Fruit fly (Drosophila melanogaster) whole organism, embryonic: Measurements from ENCODE around the gene CG7945.
A peak's percentile ranks its signal among the peaks of the same experiment; 100 is the strongest.

Experiments used
- Asciz ChIP-seq: fragments of 200-800 bp; sonication (Bioruptor generic); optimal IDR thresholded peaks from 2 replicates; lab custom pipeline; 2017; ENCODE audit warnings: missing biosample characterization, mild to moderate bottlenecking, missing genetic modification characterization, missing genetic modification reagents
- Bdp1 ChIP-seq: fragments of 200-800 bp; sonication (Bioruptor generic); optimal IDR thresholded peaks from 3 replicates; lab custom pipeline; 2016; ENCODE audit warnings: missing biosample characterization, missing genetic modification characterization
- Bgb ChIP-seq: fragments of 200-800 bp; sonication (Bioruptor generic); IDR thresholded peaks from 2 replicates; pipeline ENCODE4 v1.3.6; 2022; ENCODE audit warnings: missing biosample characterization, missing genetic modification characterization; ENCODE audit not compliant: partially characterized antibody
- CG10209 ChIP-seq: fragments of 200-800 bp; sonication (Bioruptor generic); optimal IDR thresholded peaks from 3 replicates; lab custom pipeline; 2017; ENCODE audit warnings: missing biosample characterization, mild to moderate bottlenecking, missing genetic modification characterization, missing genetic modification reagents
- CG11398 ChIP-seq: fragments of 200-800 bp; sonication (Bioruptor generic); optimal IDR thresholded peaks from 2 replicates; lab custom pipeline; 2016; ENCODE audit warnings: missing biosample characterization, missing genetic modification characterization
- CG11456 ChIP-seq: fragments of 200-800 bp; sonication (Bioruptor generic); IDR thresholded peaks from 3 replicates; pipeline ENCODE4 v1.3.6; 2022; ENCODE audit warnings: missing biosample characterization, missing genetic modification characterization
- CG11695 ChIP-seq: fragments of 200-800 bp; sonication (Bioruptor generic); IDR thresholded peaks from 3 replicates; pipeline ENCODE4 v1.3.6; 2022; ENCODE audit warnings: missing biosample characterization, missing genetic modification characterization
- CG12299 ChIP-seq: fragments of 200-800 bp; sonication (Bioruptor generic); optimal IDR thresholded peaks from 2 replicates; lab custom pipeline; 2018; ENCODE audit warnings: missing biosample characterization, mild to moderate bottlenecking, missing genetic modification characterization
- CG13424 ChIP-seq: fragments of 200-800 bp; sonication (Bioruptor generic); optimal IDR thresholded peaks from 2 replicates; lab custom pipeline; 2019; ENCODE audit warnings: missing biosample characterization, mild to moderate bottlenecking, missing genetic modification characterization, moderate library complexity
- CG14860 ChIP-seq: fragments of 200-800 bp; sonication (Bioruptor generic); IDR thresholded peaks from 3 replicates; pipeline ENCODE4 v1.3.6; 2022; ENCODE audit warnings: missing biosample characterization, missing genetic modification characterization; ENCODE audit not compliant: partially characterized antibody
- CG15479 ChIP-seq: fragments of 200-800 bp; sonication (Bioruptor generic); optimal IDR thresholded peaks from 3 replicates; lab custom pipeline; 2019; ENCODE audit warnings: missing biosample characterization, mild to moderate bottlenecking, missing genetic modification characterization, moderate library complexity
- CG15514 ChIP-seq: fragments of 200-800 bp; sonication (Bioruptor generic); optimal IDR thresholded peaks from 3 replicates; lab custom pipeline; 2017; ENCODE audit warnings: missing biosample characterization, missing genetic modification characterization, mild to moderate bottlenecking, moderate library complexity, missing genetic modification reagents
- CG1603 ChIP-seq: fragments of 200-800 bp; sonication (Bioruptor generic); optimal IDR thresholded peaks from 2 replicates; lab custom pipeline; 2019; ENCODE audit warnings: missing biosample characterization, mild to moderate bottlenecking, missing genetic modification characterization, moderate library complexity
- CG16779 ChIP-seq: fragments of 200-800 bp; sonication (Bioruptor generic); IDR thresholded peaks from 2 replicates; pipeline ENCODE4 v1.3.6; 2022; ENCODE audit warnings: missing biosample characterization, missing genetic modification characterization
- CG16813 ChIP-seq: fragments of 200-800 bp; sonication (Bioruptor generic); IDR thresholded peaks from 3 replicates; pipeline ENCODE4 v1.3.6; 2022; ENCODE audit warnings: missing biosample characterization, missing genetic modification characterization; ENCODE audit not compliant: partially characterized antibody
- CG2678 ChIP-seq: fragments of 200-800 bp; sonication (Bioruptor generic); optimal IDR thresholded peaks from 3 replicates; lab custom pipeline; 2019; ENCODE audit warnings: missing biosample characterization, mild to moderate bottlenecking, missing genetic modification characterization, moderate library complexity
- CG30403 ChIP-seq: fragments of 200-800 bp; sonication (Bioruptor generic); optimal IDR thresholded peaks from 3 replicates; lab custom pipeline; 2016; ENCODE audit warnings: missing biosample characterization, missing genetic modification characterization
- CG31365 ChIP-seq: fragments of 200-800 bp; sonication (Bioruptor generic); optimal IDR thresholded peaks from 2 replicates; lab custom pipeline; 2018; ENCODE audit warnings: missing biosample characterization, mild to moderate bottlenecking, missing genetic modification characterization
- CG3163 ChIP-seq: fragments of 200-800 bp; sonication (Bioruptor generic); optimal IDR thresholded peaks from 3 replicates; lab custom pipeline; 2016; ENCODE audit warnings: missing biosample characterization, missing genetic modification characterization
- CG34224 ChIP-seq: fragments of 200-800 bp; sonication (Bioruptor generic); IDR thresholded peaks from 3 replicates; pipeline ENCODE4 v1.3.6; 2022; ENCODE audit warnings: missing biosample characterization, missing genetic modification characterization; ENCODE audit not compliant: partially characterized antibody
- CG34376 ChIP-seq: fragments of 200-800 bp; sonication (Bioruptor generic); optimal IDR thresholded peaks from 2 replicates; lab custom pipeline; 2018; ENCODE audit warnings: missing biosample characterization, mild to moderate bottlenecking, missing genetic modification characterization
- CG7963 ChIP-seq: fragments of 200-800 bp; sonication (Bioruptor generic); IDR thresholded peaks from 3 replicates; pipeline ENCODE4 v1.3.6; 2022; ENCODE audit warnings: missing biosample characterization, missing genetic modification characterization; ENCODE audit not compliant: partially characterized antibody
- CHES-1-like ChIP-seq: fragments of 200-800 bp; sonication (Bioruptor generic); optimal IDR thresholded peaks from 2 replicates; lab custom pipeline; 2016; ENCODE audit warnings: missing biosample characterization, missing genetic modification characterization
- Camta ChIP-seq: fragments of 200-800 bp; sonication (Bioruptor generic); optimal IDR thresholded peaks from 2 replicates; lab custom pipeline; 2016; ENCODE audit warnings: missing biosample characterization, missing genetic modification characterization
- D19A ChIP-seq: fragments of 200-800 bp; optimal IDR thresholded peaks from 3 replicates; lab custom pipeline; 2019; ENCODE audit warnings: missing biosample characterization, mild to moderate bottlenecking, missing genetic modification characterization, moderate library complexity
- Doc3 ChIP-seq: fragments of 200-800 bp; sonication (Bioruptor generic); IDR thresholded peaks from 3 replicates; pipeline ENCODE4 v1.3.6; 2022; ENCODE audit warnings: missing biosample characterization, missing genetic modification characterization; ENCODE audit not compliant: partially characterized antibody
- Drgx ChIP-seq: fragments of 200-800 bp; sonication (Bioruptor generic); IDR thresholded peaks from 2 replicates; pipeline ENCODE4 v1.3.6; 2022; ENCODE audit warnings: missing biosample characterization, missing genetic modification characterization
- Ets97D ChIP-seq: fragments of 200-800 bp; sonication (Bioruptor generic); optimal IDR thresholded peaks from 3 replicates; lab custom pipeline; 2016; ENCODE audit warnings: missing biosample characterization, missing genetic modification characterization
- MBD-R2 ChIP-seq: fragments of 200-800 bp; sonication (Bioruptor generic); IDR thresholded peaks from 2 replicates; pipeline ENCODE4 v1.3.6; 2022; ENCODE audit warnings: missing biosample characterization, missing genetic modification characterization
- Oaz ChIP-seq: fragments of 200-800 bp; sonication (Bioruptor generic); IDR thresholded peaks from 2 replicates; pipeline ENCODE4 v1.3.6; 2022; ENCODE audit warnings: missing biosample characterization, missing genetic modification characterization
- Pdp1 ChIP-seq, 2 experiments: fragments of 200-800 bp; sonication (Bioruptor generic); optimal IDR thresholded peaks; 3 replicates each; lab custom pipeline; 2016; ENCODE audit warnings: missing biosample characterization in 2 of 2, missing genetic modification characterization in 2 of 2, mild to moderate bottlenecking in 1 of 2, moderate library complexity in 1 of 2
- Trl ChIP-seq, 3 experiments: fragments of >200 bp in 2 of 3; fragments of 200-800 bp in 1 of 3; sonication (Bioruptor generic) in 1 of 3; optimal IDR thresholded peaks; 2 replicates in 1 of 3; 3 replicates in 2 of 3; lab custom pipeline; 2016 to 2017; ENCODE audit warnings: missing biosample characterization in 1 of 3, missing genetic modification characterization in 1 of 3
- Xrp1 ChIP-seq: fragments of 200-800 bp; sonication (Bioruptor generic); IDR thresholded peaks from 2 replicates; pipeline ENCODE4 v1.3.6; 2022; ENCODE audit warnings: missing biosample characterization, missing genetic modification characterization
- amos ChIP-seq: fragments of 200-800 bp; sonication (Bioruptor generic); IDR thresholded peaks from 2 replicates; pipeline ENCODE4 v1.3.6; 2022; ENCODE audit warnings: missing biosample characterization, missing genetic modification characterization; ENCODE audit not compliant: partially characterized antibody
- bcd ChIP-seq: fragments of 200-800 bp; sonication (Bioruptor generic); optimal IDR thresholded peaks from 2 replicates; lab custom pipeline; 2017; ENCODE audit warnings: missing biosample characterization, mild to moderate bottlenecking, missing genetic modification characterization
- chinmo ChIP-seq: fragments of 200-800 bp; sonication (Bioruptor generic); IDR thresholded peaks from 4 replicates; pipeline ENCODE4 v1.3.6; 2022; ENCODE audit warnings: missing biosample characterization, missing genetic modification characterization; ENCODE audit not compliant: partially characterized antibody
- crc ChIP-seq: fragments of 200-800 bp; sonication (Bioruptor generic); optimal IDR thresholded peaks from 2 replicates; lab custom pipeline; 2016; ENCODE audit warnings: missing biosample characterization, missing genetic modification characterization
- da ChIP-seq: fragments of 200-800 bp; sonication (Bioruptor generic); optimal IDR thresholded peaks from 2 replicates; lab custom pipeline; 2016; ENCODE audit warnings: missing biosample characterization, missing genetic modification characterization
- fu2 ChIP-seq: fragments of 200-800 bp; sonication (Bioruptor generic); optimal IDR thresholded peaks from 2 replicates; lab custom pipeline; 2016; ENCODE audit warnings: missing biosample characterization, missing genetic modification characterization
- gcm ChIP-seq: fragments of 200-800 bp; sonication (Bioruptor generic); optimal IDR thresholded peaks from 2 replicates; lab custom pipeline; 2019; ENCODE audit warnings: missing biosample characterization, mild to moderate bottlenecking, missing genetic modification characterization, moderate library complexity
- knrl ChIP-seq: fragments of 200-800 bp; sonication (Bioruptor generic); IDR thresholded peaks from 3 replicates; pipeline ENCODE4 v1.3.6; 2022; ENCODE audit warnings: missing biosample characterization, missing genetic modification characterization; ENCODE audit not compliant: partially characterized antibody
- mirr ChIP-seq: fragments of 200-800 bp; sonication (Bioruptor generic); optimal IDR thresholded peaks from 3 replicates; lab custom pipeline; 2018; ENCODE audit warnings: missing biosample characterization, mild to moderate bottlenecking, missing genetic modification characterization
- sc ChIP-seq, 3 experiments: fragments of >200 bp in 2 of 3; fragments of 200-800 bp in 1 of 3; sonication (Bioruptor generic) in 1 of 3; optimal IDR thresholded peaks; 2 replicates in 2 of 3; 3 replicates in 1 of 3; lab custom pipeline; 2017; ENCODE audit warnings: mild to moderate bottlenecking in 1 of 3, missing biosample characterization in 1 of 3, missing genetic modification characterization in 1 of 3, missing genetic modification reagents in 1 of 3
- slou ChIP-seq: fragments of 200-800 bp; sonication (Bioruptor generic); optimal IDR thresholded peaks from 3 replicates; lab custom pipeline; 2016; ENCODE audit warnings: missing biosample characterization, missing genetic modification characterization
- tin ChIP-seq: fragments of 200-800 bp; sonication (Bioruptor generic); optimal IDR thresholded peaks from 3 replicates; lab custom pipeline; 2016; ENCODE audit warnings: missing biosample characterization, missing genetic modification characterization
- unc-4 ChIP-seq: fragments of 200-800 bp; sonication (Bioruptor generic); IDR thresholded peaks from 2 replicates; pipeline ENCODE4 v1.3.6; 2022; ENCODE audit warnings: missing biosample characterization, missing genetic modification characterization; ENCODE audit not compliant: partially characterized antibody

The CG7945 gene

DNA sequence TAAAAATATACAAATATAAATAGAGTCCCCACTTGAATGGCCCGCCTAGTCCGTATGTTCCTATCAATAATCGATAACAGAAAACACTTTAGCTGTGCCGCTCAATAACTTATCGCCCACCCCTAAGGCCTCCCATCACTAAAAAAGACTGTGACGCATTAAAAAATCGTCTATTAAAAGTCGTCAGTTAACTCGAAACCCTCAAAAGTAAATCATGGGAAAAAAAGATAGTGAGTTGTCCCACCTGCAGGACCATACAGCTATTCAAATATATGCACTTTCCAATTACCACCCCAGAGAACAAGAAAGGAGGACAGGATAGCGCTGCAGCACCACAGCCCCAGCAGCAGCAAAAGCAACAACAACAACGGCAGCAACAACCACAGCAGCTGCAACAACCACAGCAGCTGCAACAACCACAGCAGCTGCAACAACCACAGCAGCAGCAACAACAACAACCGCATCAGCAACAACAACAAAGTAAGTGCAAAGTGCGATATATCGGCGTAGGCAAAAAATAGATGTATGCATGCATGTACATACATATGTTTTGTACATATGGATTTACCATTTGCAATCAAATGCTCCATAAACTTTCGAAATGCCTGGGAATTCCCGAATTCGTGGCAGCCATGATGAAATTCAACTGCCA, 30.2 kb upstream of the CG7945 start, which contains the start of gene AGO2 (continued):
- TF ChIP-seq CG2678 (no peak), Bdp1 (no peak), tin (GFP tag; lab: Kevin White, UChicago) (peak; percentile 4), Trl (optimal IDR thresholded peaks at IDR 0.05; lab: Kevin White, UChicago) (no peak), Trl (GFP tag; optimal IDR thresholded peaks at IDR 0.05; lab: Kevin White, UChicago) (no peak), knrl (GFP tag; lab: Robert Waterston, UW) (peak; percentile 52; the same call in 2 of the 3 replicates), CG14860 (GFP tag; lab: Robert Waterston, UW) (peak; percentile 59; the same call in 2 of the 3 replicates), Asciz (GFP tag; lab: Kevin White, UChicago) (peak; percentile 23), Drgx (peak; percentile 89), CG12299 (peak; percentile 24), D19A (tag; lab: Kevin White, UChicago) (no peak), CG15514 (GFP tag; lab: Kevin White, UChicago) (peak; percentile 66), CHES-1-like (GFP tag; lab: Kevin White, UChicago) (peak; percentile 54), unc-4 (GFP tag; lab: Robert Waterston, UW) (peak; percentile 58), Bgb (GFP tag; lab: Robert Waterston, UW) (peak; percentile 82), MBD-R2 (GFP tag; lab: Robert Waterston, UW) (peak; percentile 24; the same call in 1 of the 2 replicates), Oaz (GFP tag; lab: Robert Waterston, UW) (no peak), CG31365 (tag; lab: Kevin White, UChicago) (peak; percentile 3), CG11398 (GFP tag; lab: Kevin White, UChicago) (peak; percentile 8), sc (optimal IDR thresholded peaks at IDR 0.05; lab: Kevin White, UChicago) (no peak), sc (GFP tag; optimal IDR thresholded peaks at IDR 0.05; lab: Kevin White, UChicago) (no peak), CG13424 (tag; lab: Kevin White, UChicago) (peak; percentile 8), crc (no peak), CG34224 (GFP tag; lab: Robert Waterston, UW) (peak; percentile 83), CG11456 (GFP tag; lab: Robert Waterston, UW) (no peak), CG11695 (GFP tag; lab: Robert Waterston, UW) (no peak), Pdp1 (GFP tag; optimal IDR thresholded peaks at IDR 0.05; lab: Kevin White, UChicago) (peak in 1 of 2 experiments; percentile 44), gcm (no peak), CG16779 (GFP tag; lab: Robert Waterston, UW) (no peak), chinmo (peak; percentile 95; the same call in 2 of the 4 replicates), Xrp1 (GFP tag; lab: Robert Waterston, UW) (peak; percentile 41; the same call in 1 of the 2 replicates), CG30403 (peak; percentile 21), slou (no peak), Ets97D (GFP tag; lab: Kevin White, UChicago) (peak; percentile 17), CG1603 (tag; lab: Kevin White, UChicago) (peak; percentile 3), CG10209 (GFP tag; lab: Kevin White, UChicago) (no peak), CG7963 (GFP tag; lab: Robert Waterston, UW) (peak; percentile 64; the same call in 2 of the 3 replicates), CG16813 (GFP tag; lab: Robert Waterston, UW) (peak; percentile 68; the same call in 2 of the 3 replicates), da (GFP tag; lab: Kevin White, UChicago) (peak; percentile 62), Camta (GFP tag; lab: Kevin White, UChicago) (no peak), CG34376 (GFP tag; lab: Kevin White, UChicago) (peak; percentile 12), amos (GFP tag; lab: Robert Waterston, UW) (peak; percentile 74), CG3163 (peak; percentile 32), fu2 (GFP tag; lab: Kevin White, UChicago) (peak; percentile 29), CG15479 (GFP tag; lab: Kevin White, UChicago) (no peak), mirr (GFP tag; lab: Kevin White, UChicago) (peak; percentile 32), Doc3 (GFP tag; lab: Robert Waterston, UW) (peak; percentile 45; the same call in 1 of the 3 replicates), bcd (GFP tag; lab: Kevin White, UChicago) (no peak)
